Worm (Caenorhabditis elegans): ENCODE results near the gene cyp-13A2.

- TF ChIP-seq nhr-25 (tag; optimal IDR thresholded peaks at IDR 0.05) (no peak), mdl-1 (tag; optimal IDR thresholded peaks at IDR 0.05) (no peak), fos-1 (tag; optimal IDR thresholded peaks at IDR 0.05) (no peak), zag-1 (tag; optimal IDR thresholded peaks at IDR 0.05) (no peak), sea-2 (GFP tag; optimal IDR thresholded peaks at IDR 0.05) (no peak)
Observed at ce11 chrII:9807519-9807972, 20.1 kb upstream of the cyp-13A2 start, which contains the start of gene cyp-13A8.

Measured in whole organism, L3 larva.